Fruit fly (Drosophila melanogaster): ENCODE data around the gene Myt1.
A peak's percentile ranks its signal among the peaks of the same experiment; 100 is the strongest.

DNA sequence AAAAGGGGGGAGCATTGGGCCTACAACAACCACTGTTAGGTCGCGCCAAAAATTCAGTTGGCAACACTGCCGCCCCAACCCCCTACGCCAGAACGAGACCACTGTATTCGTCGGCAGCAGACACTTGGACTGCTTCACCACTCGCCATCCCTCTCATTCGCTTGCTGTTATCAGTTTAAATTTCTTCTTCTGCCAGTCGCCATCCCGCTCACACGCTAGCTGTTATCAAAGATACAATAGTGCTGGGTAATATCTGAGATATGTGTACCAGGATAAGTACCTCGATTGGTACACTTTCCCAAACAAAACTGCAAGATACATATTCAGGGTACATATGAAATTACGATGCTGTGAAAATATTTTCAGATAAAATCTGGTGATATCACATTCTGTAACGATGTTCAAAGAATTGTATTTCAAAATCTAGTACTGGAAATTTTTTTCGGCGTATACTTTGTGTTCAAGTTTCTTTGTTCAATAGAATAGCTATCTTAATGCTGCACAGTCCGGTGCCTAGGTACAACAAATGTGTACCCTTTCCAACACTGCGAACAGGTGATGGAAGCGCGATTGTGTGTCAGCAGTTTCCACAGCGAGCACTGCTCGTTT lies 8.5 kb downstream of the Myt1 start:
- TF ChIP-seq Pif1A (GFP tag; optimal IDR thresholded peaks at IDR 0.05) (no peak), fd96Ca (GFP tag; IDR thresholded peaks at IDR 0.05) (peak; percentile 58; the same call in 1 of the 3 replicates), D1 (tag; optimal IDR thresholded peaks at IDR 0.05) (no peak), CG4496 (GFP tag; IDR thresholded peaks at IDR 0.05) (peak; percentile 82), EcR (GFP tag; optimal IDR thresholded peaks at IDR 0.05) (no peak), CG12605 (GFP tag; IDR thresholded peaks at IDR 0.05) (peak; percentile 34; the same call in 1 of the 2 replicates), Snoo (tag; optimal IDR thresholded peaks at IDR 0.05) (peak; percentile 78), CG14655 (GFP tag; optimal IDR thresholded peaks at IDR 0.05) (no peak), Ets98B (GFP tag; IDR thresholded peaks at IDR 0.05) (peak; percentile 58)

Measured in whole organism, pupa.